Fruit fly (Drosophila melanogaster): ENCODE measurements around the gene Or10a.

Or10a gene

dm6 chrX:11409647-11410046, 7.6 kb downstream of the Or10a start, which contains the start of gene CG15196:
Gene CG15196 (plus strand): TSS chrX:11409947.
- TF ChIP-seq CG6813 (GFP tag; optimal IDR thresholded peaks at IDR 0.05), result no peak
- no peak for TF ChIP-seq yki (optimal IDR thresholded peaks at IDR 0.05)
- no peak for TF ChIP-seq sens (GFP tag)
- TF ChIP-seq CG4730 (GFP tag; IDR thresholded peaks at IDR 0.05), result no peak
- no peak for TF ChIP-seq Gug (GFP tag; IDR thresholded peaks at IDR 0.05)
- no peak for TF ChIP-seq CG10462 (GFP tag; optimal IDR thresholded peaks at IDR 0.05)
- no peak for TF ChIP-seq ranshi (GFP tag; IDR thresholded peaks at IDR 0.05)

dm6 chrX:11404247-11404646, 13.0 kb downstream of the Or10a start:
- peak; percentile 94 for TF ChIP-seq CG10431 (GFP tag; optimal IDR thresholded peaks at IDR 0.05)
- peak; percentile 43 for TF ChIP-seq sens (GFP tag)
- TF ChIP-seq CG10274 (GFP tag; optimal IDR thresholded peaks at IDR 0.05), result no peak
- no peak for TF ChIP-seq tio (GFP tag; optimal IDR thresholded peaks at IDR 0.05)

DNA sequence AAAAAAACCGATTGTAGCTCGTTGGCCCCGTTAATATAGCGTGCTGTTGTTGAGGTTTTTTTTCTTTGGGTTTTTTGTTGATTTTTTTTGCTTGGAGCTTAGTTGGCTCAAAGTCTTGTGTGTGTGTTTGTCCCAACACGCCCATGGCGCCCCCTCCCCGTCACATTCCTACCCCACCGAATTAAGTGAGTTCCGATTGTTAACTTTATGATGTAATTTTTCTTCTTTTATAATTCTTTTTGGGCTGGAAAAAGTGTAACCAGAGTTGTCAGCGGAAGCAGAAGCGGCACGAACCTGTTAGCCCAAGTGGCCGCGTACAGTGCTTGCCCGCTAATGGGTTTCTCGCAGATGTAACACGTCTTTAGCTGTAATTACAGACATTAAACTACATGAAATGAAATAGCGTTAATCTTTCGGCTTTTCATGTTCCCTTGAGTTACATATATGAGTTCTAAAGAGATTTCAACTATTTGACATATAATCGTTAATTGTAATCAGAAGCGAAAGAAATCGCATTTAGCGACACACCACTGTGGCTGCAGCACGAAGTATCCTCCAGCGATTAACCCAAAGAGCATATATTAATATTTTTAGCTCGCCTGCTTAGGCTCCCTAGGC, 24.1 kb downstream of the Or10a start:
- TF ChIP-seq Ada2b (GFP tag; IDR thresholded peaks at IDR 0.05), result peak; percentile 44; the same call in 1 of the 2 replicates
- TF ChIP-seq Mes4 (GFP tag; optimal IDR thresholded peaks at IDR 0.05), result no peak
- 0 out of 4 replicates have a peak, but pooled peaks have one; percentile 43 for TF ChIP-seq chinmo (GFP tag; IDR thresholded peaks at IDR 0.05; ENCODE audit: partially characterized antibody)
- TF ChIP-seq Neu2 (GFP tag; optimal IDR thresholded peaks at IDR 0.05; ENCODE audit: borderline replicate concordance), result no peak
- TF ChIP-seq CG2120 (GFP tag; optimal IDR thresholded peaks at IDR 0.05), result peak; percentile 15
- 0 out of 2 replicates have a peak, but pooled peaks have one; percentile 43 for TF ChIP-seq vvl (GFP tag; IDR thresholded peaks at IDR 0.05)
- TF ChIP-seq dysf (GFP tag; IDR thresholded peaks at IDR 0.05), result 0 out of 3 replicates have a peak, but pooled peaks have one; percentile 31
- TF ChIP-seq row (GFP tag; IDR thresholded peaks at IDR 0.05), result peak; percentile 80
- TF ChIP-seq CG15073 (GFP tag; optimal IDR thresholded peaks at IDR 0.05), result no peak
- no peak for TF ChIP-seq corto (GFP tag; optimal IDR thresholded peaks at IDR 0.05)
- no peak for TF ChIP-seq CG3838 (GFP tag; optimal IDR thresholded peaks at IDR 0.05)
- peak; percentile 25; the same call in 1 of the 2 replicates for TF ChIP-seq Xrp1 (GFP tag; IDR thresholded peaks at IDR 0.05)
- no peak for TF ChIP-seq CG2129 (GFP tag; IDR thresholded peaks at IDR 0.05; ENCODE audit: partially characterized antibody)
- TF ChIP-seq Asciz (GFP tag; optimal IDR thresholded peaks at IDR 0.05), result no peak
- no peak for TF ChIP-seq pho (GFP tag; optimal IDR thresholded peaks at IDR 0.05)
- peak; percentile 2 for TF ChIP-seq Nf-YC (tag; optimal IDR thresholded peaks at IDR 0.05)
- TF ChIP-seq sd (tag; optimal IDR thresholded peaks at IDR 0.05), result peak; percentile 96
- TF ChIP-seq CG15269 (tag; optimal IDR thresholded peaks at IDR 0.05), result peak; percentile 41
- TF ChIP-seq mld (GFP tag; IDR thresholded peaks at IDR 0.05; ENCODE audit: partially characterized antibody), result no peak
- no peak for TF ChIP-seq croc (GFP tag; conservative IDR thresholded peaks at IDR 0.05)
- TF ChIP-seq CG10543 (GFP tag; optimal IDR thresholded peaks at IDR 0.05), result peak; percentile 32
- TF ChIP-seq CG9215 (GFP tag; IDR thresholded peaks at IDR 0.05), result no peak
- TF ChIP-seq Pdp1 (GFP tag; optimal IDR thresholded peaks at IDR 0.05), result peak in 1 of 2 experiments; percentile 61
- TF ChIP-seq gsb-n (tag; optimal IDR thresholded peaks at IDR 0.05), result no peak
- no peak for TF ChIP-seq CG9932 (GFP tag; IDR thresholded peaks at IDR 0.05)
- TF ChIP-seq Rfx (GFP tag; IDR thresholded peaks at IDR 0.05), result 0 out of 2 replicates have a peak, but pooled peaks have one; percentile 55
- TF ChIP-seq Dbx (GFP tag; IDR thresholded peaks at IDR 0.05), result 0 out of 3 replicates have a peak, but pooled peaks have one; percentile 47
- TF ChIP-seq sug (tag; optimal IDR thresholded peaks at IDR 0.05), result peak; percentile 24
- TF ChIP-seq CG10431 (GFP tag; optimal IDR thresholded peaks at IDR 0.05), result no peak
- no peak for TF ChIP-seq ftz-f1 (GFP tag; optimal IDR thresholded peaks at IDR 0.05)
- TF ChIP-seq Med (GFP tag), result peak; percentile 69
- no peak for TF ChIP-seq Myb (GFP tag; optimal IDR thresholded peaks at IDR 0.05)
- TF ChIP-seq Fer1 (GFP tag; optimal IDR thresholded peaks at IDR 0.05), result peak; percentile 4
- TF ChIP-seq Ptx1 (GFP tag; IDR thresholded peaks at IDR 0.05), result 0 out of 2 replicates have a peak, but pooled peaks have one; percentile 29
- TF ChIP-seq CG7987 (GFP tag; optimal IDR thresholded peaks at IDR 0.05), result no peak
- TF ChIP-seq Hsf (GFP tag; optimal IDR thresholded peaks at IDR 0.05), result peak; percentile 8
- no peak for TF ChIP-seq CG7271 (tag; optimal IDR thresholded peaks at IDR 0.05)
- TF ChIP-seq HmgZ (tag; optimal IDR thresholded peaks at IDR 0.05), result peak; percentile 47
- peak; percentile 53 for TF ChIP-seq sens (GFP tag)
